Worm (Caenorhabditis elegans): Measurements from ENCODE around the gene mrpl-45.

mrpl-45 gene

ce11 chrIII:1249111-1249583, 47.3 kb upstream of the mrpl-45 start, which contains the start of the genes fbxa-76 and fbxa-77 (continued):
- TF ChIP-seq tbp1 (GFP tag; optimal IDR thresholded peaks at IDR 0.05) (peak; percentile 7), Y53F4B.3 (GFP tag; IDR thresholded peaks at IDR 0.05) (no peak), hlh-12 (tag; optimal IDR thresholded peaks at IDR 0.05) (no peak), akir-1 (GFP tag; optimal IDR thresholded peaks at IDR 0.05) (no peak), cebp-1 (GFP tag; IDR thresholded peaks at IDR 0.05) (no peak), cebp-1 (tag; optimal IDR thresholded peaks at IDR 0.05) (peak; percentile 19), C17E4.6 (GFP tag; IDR thresholded peaks at IDR 0.05) (no peak), madf-8 (GFP tag; conservative IDR thresholded peaks at IDR 0.05) (no peak), D2030.7 (GFP tag; IDR thresholded peaks at IDR 0.05) (no peak), madf-10 (tag; optimal IDR thresholded peaks at IDR 0.05) (no peak), lag-1 (GFP tag; IDR thresholded peaks at IDR 0.05) (no peak), lir-1 (GFP tag; conservative IDR thresholded peaks at IDR 0.05) (no peak), zim-3 (tag; optimal IDR thresholded peaks at IDR 0.05) (no peak), hlh-26 (GFP tag; conservative IDR thresholded peaks at IDR 0.05) (no peak), F57A8.1 (GFP tag; optimal IDR thresholded peaks at IDR 0.05) (no peak), him-1 (tag; optimal IDR thresholded peaks at IDR 0.05) (no peak), let-607 (tag; optimal IDR thresholded peaks at IDR 0.05) (peak; percentile 19 to 30), dpff-1 (tag; optimal IDR thresholded peaks at IDR 0.05) (no peak), rcor-1 (GFP tag; IDR thresholded peaks at IDR 0.05) (no peak), T07F8.4 (tag; optimal IDR thresholded peaks at IDR 0.05) (no peak), ztf-28 (GFP tag; IDR thresholded peaks at IDR 0.05) (no peak), zfh-2 (GFP tag; conservative IDR thresholded peaks at IDR 0.05) (no peak), snpc-1.1 (tag; optimal IDR thresholded peaks at IDR 0.05; ENCODE audit: insufficient read depth) (no peak), F23B12.7 (tag; optimal IDR thresholded peaks at IDR 0.05; ENCODE audit: insufficient read depth) (peak; percentile 5), snpc-3.4 (tag; optimal IDR thresholded peaks at IDR 0.05) (no peak), bed-2 (GFP tag; IDR thresholded peaks at IDR 0.05) (no peak), atf-7 (tag; optimal IDR thresholded peaks at IDR 0.05) (no peak), tlf-1 (GFP tag; optimal IDR thresholded peaks at IDR 0.05) (no peak), B0019.2 (GFP tag; conservative IDR thresholded peaks at IDR 0.05) (no peak), C06A6.2 (GFP tag; conservative IDR thresholded peaks at IDR 0.05) (no peak), ceh-40 (GFP tag; IDR thresholded peaks at IDR 0.05) (no peak), egl-44 (GFP tag; IDR thresholded peaks at IDR 0.05) (no peak), ztf-26 (tag; optimal IDR thresholded peaks at IDR 0.05) (no peak), rpc-1 (optimal IDR thresholded peaks at IDR 0.05) (no peak), rpc-1 (tag; optimal IDR thresholded peaks at IDR 0.05) (no peak), ceh-100 (GFP tag; IDR thresholded peaks at IDR 0.05) (no peak), ccch-3 (GFP tag; optimal IDR thresholded peaks at IDR 0.05) (no peak), hmg-1.2 (GFP tag; IDR thresholded peaks at IDR 0.05) (peak; percentile 72; the same call in 1 of the 2 replicates)

ce11 chrIII:1248335-1248734, 46.5 kb upstream of the mrpl-45 start:
- TF ChIP-seq hmg-1.2 (GFP tag; IDR thresholded peaks at IDR 0.05), result peak; percentile 78
- no peak for TF ChIP-seq ZK185.1 (tag; optimal IDR thresholded peaks at IDR 0.05; ENCODE audit: poor library complexity, severe bottlenecking)

All from whole organism, young adult.